Worm (Caenorhabditis elegans): ENCODE results near the gene ard-1.
A peak's percentile ranks its signal among the peaks of the same experiment; 100 is the strongest.

ard-1 gene

ce11 chrIV:11142314-11143227 lies 11.5 kb downstream of the ard-1 start, which contains the start of gene skih-2:
Gene skih-2, minus strand, starts transcription at chrIV:11142364.
- TF ChIP-seq madf-6 (GFP tag; IDR thresholded peaks at IDR 0.05) (peak; percentile 95), ekl-4 (GFP tag; IDR thresholded peaks at IDR 0.05) (0 out of 2 replicates have a peak, but pooled peaks have one; percentile 15), nhr-90 (tag; optimal IDR thresholded peaks at IDR 0.05) (no peak), let-526 (GFP tag; IDR thresholded peaks at IDR 0.05) (no peak), K12H6.12 (tag; optimal IDR thresholded peaks at IDR 0.05) (no peak), gei-17 (GFP tag; optimal IDR thresholded peaks at IDR 0.05) (no peak), hsf-1 (GFP tag; IDR thresholded peaks at IDR 0.05) (peak; percentile 98), efl-1 (GFP tag; optimal IDR thresholded peaks at IDR 0.05) (peak; percentile 72), lir-1 (GFP tag; conservative IDR thresholded peaks at IDR 0.05) (no peak), rcor-1 (GFP tag; IDR thresholded peaks at IDR 0.05) (peak; percentile 30; the same call in 1 of the 2 replicates), cebp-1 (GFP tag; IDR thresholded peaks at IDR 0.05) (no peak), cebp-1 (tag; optimal IDR thresholded peaks at IDR 0.05) (no peak), F49E8.2 (tag; optimal IDR thresholded peaks at IDR 0.05; ENCODE audit: insufficient read depth) (peak; percentile 66), ceh-100 (GFP tag; IDR thresholded peaks at IDR 0.05) (peak; percentile 44), nfyb-1 (GFP tag; IDR thresholded peaks at IDR 0.05) (peak; percentile 45; the same call in 1 of the 2 replicates), ceh-91 (GFP tag; IDR thresholded peaks at IDR 0.05) (peak; percentile 73), lin-35 (GFP tag; optimal IDR thresholded peaks at IDR 0.05) (peak in 1 of 3 experiments; percentile 81), egl-18 (GFP tag; IDR thresholded peaks at IDR 0.05) (no peak), T26A5.8 (tag; optimal IDR thresholded peaks at IDR 0.05) (no peak), C17E4.6 (GFP tag; IDR thresholded peaks at IDR 0.05) (no peak), ccch-3 (GFP tag; optimal IDR thresholded peaks at IDR 0.05) (no peak), madf-8 (GFP tag; conservative IDR thresholded peaks at IDR 0.05) (peak; percentile 78), lin-54 (GFP tag; optimal IDR thresholded peaks at IDR 0.05) (peak; percentile 75), athp-1 (tag; optimal IDR thresholded peaks at IDR 0.05) (no peak), F39B2.1 (GFP tag; IDR thresholded peaks at IDR 0.05) (no peak), him-1 (tag; optimal IDR thresholded peaks at IDR 0.05) (peak; percentile 2), nhr-80 (tag; optimal IDR thresholded peaks at IDR 0.05) (no peak), sdz-38 (tag; optimal IDR thresholded peaks at IDR 0.05) (no peak), dpl-1 (GFP tag; optimal IDR thresholded peaks at IDR 0.05) (peak; percentile 70), hlh-26 (GFP tag; conservative IDR thresholded peaks at IDR 0.05) (no peak), lsl-1 (GFP tag; optimal IDR thresholded peaks at IDR 0.05) (peak; percentile 93), ztf-18 (tag; optimal IDR thresholded peaks at IDR 0.05) (no peak), C06A6.2 (GFP tag; conservative IDR thresholded peaks at IDR 0.05) (no peak), cebp-2 (GFP tag; IDR thresholded peaks at IDR 0.05) (no peak), fkh-3 (tag; optimal IDR thresholded peaks at IDR 0.05) (no peak), unc-130 (GFP tag; optimal IDR thresholded peaks at IDR 0.05) (peak; percentile 16), atf-7 (tag; optimal IDR thresholded peaks at IDR 0.05) (no peak), ztf-28 (GFP tag; IDR thresholded peaks at IDR 0.05) (no peak), xnd-1 (tag; optimal IDR thresholded peaks at IDR 0.05) (peak; percentile 91), snpc-3.4 (tag; optimal IDR thresholded peaks at IDR 0.05) (peak; percentile 14), F33H1.4 (GFP tag; IDR thresholded peaks at IDR 0.05) (peak; percentile 89), snpc-4 (GFP tag; optimal IDR thresholded peaks at IDR 0.05) (no peak), snpc-4 (tag; optimal IDR thresholded peaks at IDR 0.05) (peak in 2 of 4 experiments; percentile 16 to 20), Y79H2A.3 (GFP tag; conservative IDR thresholded peaks at IDR 0.05) (no peak)

Measured in whole organism, young adult.